Worm (Caenorhabditis elegans): ENCODE data around the gene ztf-14.

DNA sequence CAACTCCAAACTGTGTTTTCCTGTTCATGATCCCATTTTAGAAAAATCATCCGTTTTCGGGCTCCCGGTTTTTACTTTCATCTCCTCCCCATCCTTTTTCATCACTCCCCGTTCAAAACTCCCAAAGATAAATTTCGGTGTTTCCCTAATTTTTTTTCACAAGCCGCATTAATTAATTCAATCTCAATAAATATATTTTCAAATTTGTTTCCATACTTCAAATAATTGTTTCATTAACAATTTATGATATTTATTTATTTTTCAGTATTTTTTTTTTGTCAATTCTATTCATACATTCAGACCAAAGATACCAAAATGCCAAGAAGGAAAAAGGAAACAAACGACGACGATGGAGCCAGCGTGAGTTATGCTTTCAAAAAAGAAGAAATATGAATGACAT lies 24.6 kb downstream of the ztf-14 start, which contains the start of gene D1025.1:
- TF ChIP-seq dmd-4 (tag; optimal IDR thresholded peaks at IDR 0.05; ENCODE audit: borderline replicate concordance) (no peak), ceh-9 (tag; optimal IDR thresholded peaks at IDR 0.05) (no peak), mec-3 (tag; optimal IDR thresholded peaks at IDR 0.05; ENCODE audit: borderline replicate concordance) (no peak), odd-2 (tag; optimal IDR thresholded peaks at IDR 0.05) (no peak), ceh-31 (tag; optimal IDR thresholded peaks at IDR 0.05) (no peak), unc-55 (GFP tag; optimal IDR thresholded peaks at IDR 0.05) (no peak), F13H6.1 (tag; optimal IDR thresholded peaks at IDR 0.05) (no peak), nhr-11 (tag; optimal IDR thresholded peaks at IDR 0.05) (no peak), hlh-30 (tag; optimal IDR thresholded peaks at IDR 0.05; ENCODE audit: insufficient read depth) (no peak), pros-1 (tag; optimal IDR thresholded peaks at IDR 0.05) (no peak), hlh-15 (tag; optimal IDR thresholded peaks at IDR 0.05) (no peak), gmeb-2 (tag; optimal IDR thresholded peaks at IDR 0.05) (no peak), pha-2 (tag; optimal IDR thresholded peaks at IDR 0.05) (no peak), ceh-22 (tag; optimal IDR thresholded peaks at IDR 0.05) (no peak)

Data from whole organism, late embryonic.